Comparison of ENCODE assay signal across 2 worm cellular contexts in the genomic region with DNA sequence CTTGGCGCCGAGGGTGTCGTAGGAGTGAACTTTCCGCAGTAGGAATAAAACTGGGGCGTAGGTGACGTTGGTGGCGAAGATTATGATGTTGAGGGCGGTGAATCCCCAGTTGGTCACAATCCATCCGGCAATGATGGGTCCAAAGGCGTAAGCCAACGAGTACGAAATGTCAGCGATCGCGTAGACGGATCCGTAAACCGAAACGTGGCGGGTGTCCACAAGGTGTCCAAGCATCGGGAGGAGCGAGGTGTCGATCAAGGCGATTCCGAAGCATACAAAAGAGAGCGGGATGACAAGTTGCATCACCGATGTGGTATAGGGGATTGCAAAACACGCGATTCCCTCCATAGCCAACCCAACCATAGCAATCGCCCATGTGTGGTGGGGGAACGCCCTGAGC.
TF ChIP-seq lines count a peak whose summit lies in the region.

No protein-coding gene starts in this region.

TF ChIP-seq in whole organism, late embryonic, 69 proteins besides CTCF, POLR2A, EP300 and RAD21:
- TF ChIP-seq ceh-30 (tag; optimal IDR thresholded peaks at IDR 0.05; lab: Kevin White, UChicago) (no peak), elt-4 (tag; optimal IDR thresholded peaks at IDR 0.05; lab: Kevin White, UChicago) (peak; percentile 81), K02D7.2 (tag; optimal IDR thresholded peaks at IDR 0.05; lab: Kevin White, UChicago) (no peak), hlh-13 (GFP tag; optimal IDR thresholded peaks at IDR 0.05; lab: Kevin White, UChicago) (no peak), ceh-18 (tag; optimal IDR thresholded peaks at IDR 0.05; lab: Kevin White, UChicago) (no peak), ceh-48 (tag; optimal IDR thresholded peaks at IDR 0.05; lab: Kevin White, UChicago) (no peak)

TF ChIP-seq in whole organism, young adult, 124 proteins besides CTCF, POLR2A, EP300 and RAD21:
- TF ChIP-seq aptf-2 (GFP tag; conservative IDR thresholded peaks at IDR 0.05; lab: Robert Waterston, UW) (no peak), madf-6 (GFP tag; IDR thresholded peaks at IDR 0.05; lab: Robert Waterston, UW) (0 out of 2 replicates have a peak, but pooled peaks have one; percentile 27)
TF ChIP-seq in whole organism, young adult: peak in this region for 1.
